Fruit fly (Drosophila melanogaster) whole organism, prepupa: ENCODE data around the gene CG43060.
A peak's percentile ranks its signal among the peaks of the same experiment; 100 is the strongest.
"Not testable (repeated sequence)": the region's sequence is repeated elsewhere in the genome, so short reads cannot be mapped to it uniquely, and the experiment has no call there.

Experiments
- Blimp-1 ChIP-seq: fragments of 200-800 bp; sonication (Bioruptor generic); optimal IDR thresholded peaks from 3 replicates; lab custom pipeline; 2017; ENCODE audit warnings: missing biosample characterization, missing genetic modification characterization, mild to moderate bottlenecking, moderate library complexity, missing genetic modification reagents
- CG10669 ChIP-seq: fragments of 200-800 bp; sonication (Bioruptor generic); optimal IDR thresholded peaks from 3 replicates; lab custom pipeline; 2018; ENCODE audit warnings: missing biosample characterization, mild to moderate bottlenecking, missing genetic modification characterization, moderate library complexity
- CG11294 ChIP-seq: fragments of 200-800 bp; sonication (Bioruptor generic); IDR thresholded peaks from 2 replicates; pipeline ENCODE4 v1.3.6; 2022; ENCODE audit warnings: missing biosample characterization, missing genetic modification characterization
- CG11902 ChIP-seq: fragments of 200-800 bp; sonication (Bioruptor generic); optimal IDR thresholded peaks from 3 replicates; lab custom pipeline; 2016; ENCODE audit warnings: missing biosample characterization, missing genetic modification characterization
- CG15336 ChIP-seq: fragments of 200-800 bp; sonication (Bioruptor generic); IDR thresholded peaks from 2 replicates; pipeline ENCODE4 v1.3.6; 2022; ENCODE audit warnings: missing biosample characterization, missing genetic modification characterization
- CG1621 ChIP-seq: fragments of 200-800 bp; sonication (Bioruptor generic); optimal IDR thresholded peaks from 3 replicates; lab custom pipeline; 2018; ENCODE audit warnings: missing biosample characterization, mild to moderate bottlenecking, missing genetic modification characterization
- CG16779 ChIP-seq: fragments of 200-800 bp; sonication (Bioruptor generic); optimal IDR thresholded peaks from 3 replicates; lab custom pipeline; 2017; ENCODE audit warnings: missing biosample characterization, mild to moderate bottlenecking, missing genetic modification characterization
- CG3032 ChIP-seq: fragments of 200-800 bp; optimal IDR thresholded peaks from 2 replicates; lab custom pipeline; 2019; ENCODE audit warnings: missing biosample characterization, mild to moderate bottlenecking, missing genetic modification characterization, moderate library complexity
- CG31627 ChIP-seq: fragments of 200-800 bp; sonication (Bioruptor generic); optimal IDR thresholded peaks from 3 replicates; lab custom pipeline; 2016; ENCODE audit warnings: missing biosample characterization, missing genetic modification characterization
- CG32006 ChIP-seq: fragments of 200-800 bp; sonication (Bioruptor generic); optimal IDR thresholded peaks from 3 replicates; lab custom pipeline; 2017; ENCODE audit warnings: missing biosample characterization, mild to moderate bottlenecking, missing genetic modification characterization
- CG34406 ChIP-seq: fragments of 200-800 bp; sonication (Bioruptor generic); optimal IDR thresholded peaks from 3 replicates; lab custom pipeline; 2016; ENCODE audit warnings: missing biosample characterization, missing genetic modification characterization
- CG3919 ChIP-seq: fragments of 200-800 bp; sonication (Bioruptor generic); optimal IDR thresholded peaks from 3 replicates; lab custom pipeline; 2016; ENCODE audit warnings: missing biosample characterization, missing genetic modification characterization
- CG4318 ChIP-seq: fragments of 200-800 bp; sonication (Bioruptor generic); optimal IDR thresholded peaks from 3 replicates; lab custom pipeline; 2017; ENCODE audit warnings: missing biosample characterization, mild to moderate bottlenecking, missing genetic modification characterization
- CG6163 ChIP-seq: fragments of 200-800 bp; sonication (Bioruptor generic); IDR thresholded peaks from 3 replicates; pipeline ENCODE4 v1.3.6; 2022; ENCODE audit warnings: missing biosample characterization, missing genetic modification characterization
- CG6276 ChIP-seq: fragments of 200-800 bp; sonication (Bioruptor generic); optimal IDR thresholded peaks from 2 replicates; lab custom pipeline; 2017; ENCODE audit warnings: missing biosample characterization, mild to moderate bottlenecking, missing genetic modification characterization
- CG6808 ChIP-seq: fragments of 200-800 bp; sonication (Bioruptor generic); optimal IDR thresholded peaks from 3 replicates; lab custom pipeline; 2017; ENCODE audit warnings: missing biosample characterization, missing genetic modification characterization, mild to moderate bottlenecking, moderate library complexity, missing genetic modification reagents
- CG7368 ChIP-seq: fragments of 200-800 bp; sonication (Bioruptor generic); optimal IDR thresholded peaks from 3 replicates; lab custom pipeline; 2016; ENCODE audit warnings: missing biosample characterization, missing genetic modification characterization
- CG8119 ChIP-seq: fragments of 200-800 bp; sonication (Bioruptor generic); IDR thresholded peaks from 3 replicates; pipeline ENCODE4 v1.3.6; 2022; ENCODE audit warnings: missing biosample characterization, missing genetic modification characterization
- CG8632 ChIP-seq: fragments of 200-800 bp; sonication (Bioruptor generic); optimal IDR thresholded peaks from 3 replicates; lab custom pipeline; 2016; ENCODE audit warnings: missing biosample characterization, missing genetic modification characterization
- CG9139 ChIP-seq: fragments of 200-800 bp; sonication (Bioruptor generic); optimal IDR thresholded peaks from 3 replicates; lab custom pipeline; 2017; ENCODE audit warnings: missing biosample characterization, mild to moderate bottlenecking, missing genetic modification characterization
- Eip75B ChIP-seq: fragments of 200-800 bp; sonication (Bioruptor generic); optimal IDR thresholded peaks from 3 replicates; lab custom pipeline; 2016; ENCODE audit warnings: missing biosample characterization, missing genetic modification characterization
- Eip78C ChIP-seq: fragments of 200-800 bp; sonication (Bioruptor generic); peaks from one replicate; lab custom pipeline; 2016; ENCODE audit warnings: missing biosample characterization, missing genetic modification characterization
- Ets21C ChIP-seq: fragments of 200-800 bp; sonication (Bioruptor generic); optimal IDR thresholded peaks from 3 replicates; lab custom pipeline; 2016; ENCODE audit warnings: missing biosample characterization, missing genetic modification characterization
- Hr38 ChIP-seq: sonication (Bioruptor generic); optimal IDR thresholded peaks from 2 replicates; lab custom pipeline; 2016; ENCODE audit warnings: missing biosample characterization, missing genetic modification characterization
- Hr39 ChIP-seq: fragments of 200-800 bp; sonication (Bioruptor generic); optimal IDR thresholded peaks from 2 replicates; lab custom pipeline; 2016; ENCODE audit warnings: missing biosample characterization, missing genetic modification characterization
- Hr4 ChIP-seq: fragments of 200-800 bp; sonication (Bioruptor generic); optimal IDR thresholded peaks from 3 replicates; lab custom pipeline; 2016; ENCODE audit warnings: missing biosample characterization, missing genetic modification characterization
- Lpt ChIP-seq: fragments of 200-800 bp; sonication (Bioruptor generic); optimal IDR thresholded peaks from 3 replicates; lab custom pipeline; 2016; ENCODE audit warnings: missing biosample characterization, missing genetic modification characterization
- OdsH ChIP-seq: fragments of 200-800 bp; sonication (Bioruptor generic); optimal IDR thresholded peaks from 3 replicates; lab custom pipeline; 2016; ENCODE audit warnings: missing biosample characterization, missing genetic modification characterization
- Sox102F ChIP-seq: fragments of 200-800 bp; sonication (Bioruptor generic); optimal IDR thresholded peaks from 2 replicates; lab custom pipeline; 2016; ENCODE audit warnings: missing biosample characterization, mild to moderate bottlenecking, missing genetic modification characterization
- Sox15 ChIP-seq: fragments of 200-800 bp; sonication (Bioruptor generic); optimal IDR thresholded peaks from 3 replicates; lab custom pipeline; 2016; ENCODE audit warnings: missing biosample characterization, missing genetic modification characterization
- cyc ChIP-seq: fragments of 200-800 bp; sonication (Bioruptor generic); optimal IDR thresholded peaks from 3 replicates; lab custom pipeline; 2016; ENCODE audit warnings: missing biosample characterization, missing genetic modification characterization
- dac ChIP-seq: fragments of 200-800 bp; sonication (Bioruptor generic); optimal IDR thresholded peaks from 2 replicates; lab custom pipeline; 2017; ENCODE audit warnings: missing biosample characterization, mild to moderate bottlenecking, missing genetic modification characterization
- dsx ChIP-seq: fragments of 200-800 bp; optimal IDR thresholded peaks from 3 replicates; lab custom pipeline; 2019; ENCODE audit warnings: missing biosample characterization, mild to moderate bottlenecking, missing genetic modification characterization, moderate library complexity; ENCODE audit not compliant: poor library complexity, severe bottlenecking
- eg ChIP-seq: fragments of 200-800 bp; sonication (Bioruptor generic); IDR thresholded peaks from 3 replicates; pipeline ENCODE4 v1.3.6; 2022; ENCODE audit warnings: missing biosample characterization, missing genetic modification characterization
- fkh ChIP-seq: fragments of 200-800 bp; sonication (Bioruptor generic); optimal IDR thresholded peaks from 3 replicates; lab custom pipeline; 2017; ENCODE audit warnings: missing biosample characterization, mild to moderate bottlenecking, missing genetic modification characterization, moderate library complexity
- lz ChIP-seq: fragments of 200-800 bp; sonication (Bioruptor generic); optimal IDR thresholded peaks from 3 replicates; lab custom pipeline; 2016; ENCODE audit warnings: missing biosample characterization, missing genetic modification characterization
- spab ChIP-seq: fragments of 200-800 bp; sonication (Bioruptor generic); optimal IDR thresholded peaks from 2 replicates; lab custom pipeline; 2017; ENCODE audit warnings: missing biosample characterization, mild to moderate bottlenecking, missing genetic modification characterization, missing genetic modification reagents
- svp ChIP-seq: fragments of 200-800 bp; sonication (Bioruptor generic); peaks from one replicate; lab custom pipeline; 2016; ENCODE audit warnings: missing biosample characterization, missing genetic modification characterization

CG43060 gene

DNA sequence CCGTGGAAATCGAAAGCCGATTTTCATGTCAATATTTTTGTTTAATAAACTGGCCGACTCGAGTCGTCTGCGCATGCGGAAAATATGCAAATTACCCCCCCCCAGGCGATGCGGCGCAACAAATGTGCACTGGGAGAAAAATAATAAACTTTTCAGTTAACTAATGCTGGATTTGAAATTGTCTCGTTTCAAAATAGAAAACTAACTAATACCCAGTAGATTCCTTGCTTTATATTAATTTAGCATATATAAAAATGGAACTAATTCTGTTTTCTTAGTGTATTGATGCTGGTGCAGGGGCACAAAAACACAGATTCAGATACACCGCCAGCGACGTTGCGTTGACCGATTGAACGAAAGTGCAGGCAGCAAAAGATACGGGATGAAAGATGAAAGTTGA is 3.1 kb upstream of the CG43060 start (continued):
- peak; percentile 69 for TF ChIP-seq dac (GFP tag; lab: Kevin White, UChicago)
- peak; percentile 46 for TF ChIP-seq CG6808
- no peak for TF ChIP-seq fkh
- peak; percentile 13 for TF ChIP-seq Ets21C
- peak; percentile 61 for TF ChIP-seq CG10669 (GFP tag; lab: Kevin White, UChicago)
- peak; percentile 31 for TF ChIP-seq Hr39 (GFP tag; lab: Kevin White, UChicago)
- peak; percentile 86 for TF ChIP-seq Hr4 (GFP tag; lab: Kevin White, UChicago)

DNA sequence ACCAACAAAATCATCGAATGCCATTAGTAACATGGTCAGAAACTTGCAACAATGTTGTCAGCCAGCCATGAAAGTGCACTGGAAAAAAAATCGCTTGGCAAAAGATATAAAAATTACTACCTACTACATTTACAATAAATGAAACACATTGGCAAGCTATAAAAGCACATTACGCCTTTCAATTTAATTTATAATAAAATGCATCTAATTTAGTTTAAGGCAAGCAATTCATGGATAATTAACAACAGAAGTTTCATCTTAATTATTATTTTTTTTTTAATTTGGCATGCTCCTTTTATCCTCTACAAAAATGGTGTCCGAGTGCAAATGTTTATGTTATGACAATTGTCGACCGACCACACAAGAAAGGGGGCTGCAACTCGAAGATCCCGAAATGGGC is 2.1 kb upstream of the CG43060 start:
- TF ChIP-seq CG8632 (GFP tag; lab: Kevin White, UChicago) (no peak), Blimp-1 (no peak), Eip75B (GFP tag; lab: Kevin White, UChicago) (no peak), CG4318 (GFP tag; lab: Kevin White, UChicago) (peak; percentile 23), OdsH (GFP tag; lab: Kevin White, UChicago) (no peak), dsx (peak; percentile 26), cyc (GFP tag; lab: Kevin White, UChicago) (no peak), CG3032 (tag; lab: Kevin White, UChicago) (no peak), Hr38 (GFP tag; lab: Kevin White, UChicago) (no peak), CG11902 (GFP tag; lab: Kevin White, UChicago) (no peak), CG15336 (peak; percentile 56), CG6276 (no peak), svp (GFP tag; lab: Kevin White, UChicago) (peak; percentile 57), Lpt (GFP tag; lab: Kevin White, UChicago) (no peak), CG10669 (GFP tag; lab: Kevin White, UChicago) (no peak), eg (GFP tag; lab: Robert Waterston, UW) (peak; percentile 43; the same call in 1 of the 3 replicates), CG11294 (GFP tag; lab: Robert Waterston, UW) (no peak), CG9139 (no peak), lz (GFP tag; lab: Kevin White, UChicago) (no peak), CG7368 (GFP tag; lab: Kevin White, UChicago) (no peak), CG8119 (GFP tag; lab: Robert Waterston, UW) (peak; percentile 71), CG32006 (peak; percentile 45), Sox102F (GFP tag; lab: Kevin White, UChicago) (no peak), spab (no peak), CG6808 (no peak), CG16779 (no peak), CG1621 (no peak), CG6163 (GFP tag; lab: Robert Waterston, UW) (0 out of 3 replicates have a peak, but pooled peaks have one; percentile 23), CG31627 (no peak), CG3919 (no peak), CG34406 (no peak), Hr4 (GFP tag; lab: Kevin White, UChicago) (peak; percentile 38), Eip78C (peak; percentile 70)
- TF ChIP-seq, all 60 proteins: peak for 10

DNA sequence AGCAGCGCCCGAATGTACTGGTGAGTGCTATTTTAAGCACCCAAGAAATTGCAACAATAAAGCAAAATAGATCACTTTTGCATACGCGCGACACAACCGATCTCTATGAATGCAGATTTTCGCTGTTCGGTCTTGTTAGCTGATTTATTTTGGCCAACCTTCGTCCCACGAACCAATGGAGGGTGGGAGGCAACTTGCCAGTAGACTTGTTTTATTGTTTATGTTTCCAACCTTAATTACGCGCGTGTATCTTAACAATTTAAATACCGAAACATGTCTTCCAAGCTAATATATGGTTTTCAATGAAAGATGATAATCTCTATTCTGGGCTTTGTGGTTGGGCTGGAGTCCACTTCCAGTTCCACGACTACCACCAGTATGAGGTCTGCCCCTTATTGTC is 7.8 kb downstream of the CG43060 start, which contains the start of gene CG43618:
Gene CG43618, plus strand, starts transcription at position 301 of the 400 bp plus-strand sequence.
- not testable (repeated sequence) for TF ChIP-seq Sox15; Eip75B (GFP tag; lab: Kevin White, UChicago); Eip78C

DNA sequence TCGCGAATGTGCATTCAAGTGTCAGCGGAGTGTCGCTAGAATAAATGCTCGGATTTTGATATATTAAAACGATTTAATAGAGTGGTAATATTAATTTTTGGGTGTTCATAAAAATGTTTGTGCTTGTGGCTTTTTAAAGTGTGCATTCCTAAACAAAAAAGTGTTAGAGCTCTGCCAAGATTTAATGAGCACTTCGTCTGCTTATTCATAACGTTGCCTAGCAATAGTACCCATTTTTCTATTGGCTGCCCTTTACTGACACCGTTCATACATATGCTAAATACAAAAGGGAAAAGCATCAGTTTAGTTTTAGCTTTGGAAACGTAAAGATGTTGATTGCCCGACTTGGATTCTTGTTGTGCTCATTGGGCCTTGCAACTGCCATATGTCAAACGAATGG is 8.3 kb downstream of the CG43060 start, which contains the start of gene CG43061:
Gene CG43061, plus strand, starts transcription at position 301 of the 400 bp plus-strand sequence.
- TF ChIP-seq CG11902, CG7368, lz (GFP tag; lab: Kevin White, UChicago): not testable (repeated sequence)
